Fruit fly (Drosophila melanogaster): ENCODE results near the gene fan.

The fan gene

dm6 chr3L:8093553-8093952, 15.4 kb upstream of the fan start:
- TF ChIP-seq Pif1B (GFP tag; optimal IDR thresholded peaks at IDR 0.05) (no peak), CG8301 (tag; optimal IDR thresholded peaks at IDR 0.05) (no peak), CG32121 (GFP tag; IDR thresholded peaks at IDR 0.05) (no peak), CG12605 (GFP tag; IDR thresholded peaks at IDR 0.05) (no peak), CG13204 (GFP tag; optimal IDR thresholded peaks at IDR 0.05) (no peak), CG10348 (GFP tag; IDR thresholded peaks at IDR 0.05) (no peak), D1 (tag; optimal IDR thresholded peaks at IDR 0.05) (no peak), rn (GFP tag; IDR thresholded peaks at IDR 0.05) (no peak), CG34367 (tag; optimal IDR thresholded peaks at IDR 0.05) (no peak), CG4496 (GFP tag; IDR thresholded peaks at IDR 0.05) (no peak), Ets98B (GFP tag; IDR thresholded peaks at IDR 0.05) (no peak), CG14655 (GFP tag; optimal IDR thresholded peaks at IDR 0.05) (no peak), fd96Ca (GFP tag; IDR thresholded peaks at IDR 0.05) (no peak), Pif1A (GFP tag; optimal IDR thresholded peaks at IDR 0.05) (no peak), CG9948 (tag; optimal IDR thresholded peaks at IDR 0.05) (no peak), EcR (GFP tag; optimal IDR thresholded peaks at IDR 0.05) (no peak), CG17806 (tag; optimal IDR thresholded peaks at IDR 0.05) (no peak), gl (tag; optimal IDR thresholded peaks at IDR 0.05) (no peak), Snoo (tag; optimal IDR thresholded peaks at IDR 0.05) (no peak)

- no peak for TF ChIP-seq gl (tag; optimal IDR thresholded peaks at IDR 0.05)
- TF ChIP-seq CG8159 (tag; optimal IDR thresholded peaks at IDR 0.05) = no peak
- TF ChIP-seq CG34367 (tag; optimal IDR thresholded peaks at IDR 0.05) = no peak
- TF ChIP-seq Ets98B (GFP tag; IDR thresholded peaks at IDR 0.05) = no peak
- no peak for TF ChIP-seq Pif1B (GFP tag; optimal IDR thresholded peaks at IDR 0.05)
- peak; percentile 5 for TF ChIP-seq CG8301 (tag; optimal IDR thresholded peaks at IDR 0.05)
- TF ChIP-seq Snoo (tag; optimal IDR thresholded peaks at IDR 0.05) = no peak
- TF ChIP-seq CG9948 (tag; optimal IDR thresholded peaks at IDR 0.05) = no peak
- no peak for TF ChIP-seq rn (GFP tag; IDR thresholded peaks at IDR 0.05)
- no peak for TF ChIP-seq Pif1A (GFP tag; optimal IDR thresholded peaks at IDR 0.05)
- TF ChIP-seq CG17806 (tag; optimal IDR thresholded peaks at IDR 0.05) = no peak
- 0 out of 3 replicates have a peak, but pooled peaks have one; percentile 19 for TF ChIP-seq CG4496 (GFP tag; IDR thresholded peaks at IDR 0.05)
Observed at dm6 chr3L:8094652-8095129, 14.2 kb upstream of the fan start.

- TF ChIP-seq CG8159 (tag; optimal IDR thresholded peaks at IDR 0.05) (peak; percentile 94), CG15710 (tag; optimal IDR thresholded peaks at IDR 0.05) (peak; percentile 94), rn (GFP tag; IDR thresholded peaks at IDR 0.05) (peak; percentile 87), fd96Ca (GFP tag; IDR thresholded peaks at IDR 0.05) (peak; percentile 92), EcR (GFP tag; optimal IDR thresholded peaks at IDR 0.05) (peak; percentile 15), CG14655 (GFP tag; optimal IDR thresholded peaks at IDR 0.05) (peak; percentile 93), CG10348 (GFP tag; IDR thresholded peaks at IDR 0.05) (peak; percentile 91), Ets98B (GFP tag; IDR thresholded peaks at IDR 0.05) (peak; percentile 94), CG8301 (tag; optimal IDR thresholded peaks at IDR 0.05) (peak; percentile 90), CG9948 (tag; optimal IDR thresholded peaks at IDR 0.05) (peak; percentile 89), Pif1B (GFP tag; optimal IDR thresholded peaks at IDR 0.05) (peak; percentile 84), CG4496 (GFP tag; IDR thresholded peaks at IDR 0.05) (peak; percentile 93; the same call in 2 of the 3 replicates), Pif1A (GFP tag; optimal IDR thresholded peaks at IDR 0.05) (peak; percentile 87), gl (tag; optimal IDR thresholded peaks at IDR 0.05) (peak; percentile 71), Snoo (tag; optimal IDR thresholded peaks at IDR 0.05) (peak; percentile 92), CG13204 (GFP tag; optimal IDR thresholded peaks at IDR 0.05) (peak; percentile 73), D1 (tag; optimal IDR thresholded peaks at IDR 0.05) (peak; percentile 81), CG32121 (GFP tag; IDR thresholded peaks at IDR 0.05) (peak; percentile 97), CG12605 (GFP tag; IDR thresholded peaks at IDR 0.05) (peak; percentile 84), CG34367 (tag; optimal IDR thresholded peaks at IDR 0.05) (peak; percentile 83), CG17806 (tag; optimal IDR thresholded peaks at IDR 0.05) (peak; percentile 80)
Observed at dm6 chr3L:8096106-8096558, 12.8 kb upstream of the fan start.

dm6 chr3L:8097101-8097500, 11.8 kb upstream of the fan start:
- TF ChIP-seq CG12605 (GFP tag; IDR thresholded peaks at IDR 0.05) (no peak), CG13204 (GFP tag; optimal IDR thresholded peaks at IDR 0.05) (no peak), CG34367 (tag; optimal IDR thresholded peaks at IDR 0.05) (no peak), Pif1A (GFP tag; optimal IDR thresholded peaks at IDR 0.05) (no peak), CG15710 (tag; optimal IDR thresholded peaks at IDR 0.05) (no peak), CG8301 (tag; optimal IDR thresholded peaks at IDR 0.05) (no peak), D1 (tag; optimal IDR thresholded peaks at IDR 0.05) (no peak), CG32121 (GFP tag; IDR thresholded peaks at IDR 0.05) (no peak), gl (tag; optimal IDR thresholded peaks at IDR 0.05) (no peak), CG8159 (tag; optimal IDR thresholded peaks at IDR 0.05) (no peak), CG9948 (tag; optimal IDR thresholded peaks at IDR 0.05) (no peak), Pif1B (GFP tag; optimal IDR thresholded peaks at IDR 0.05) (no peak)

- no peak for TF ChIP-seq Ets98B (GFP tag; IDR thresholded peaks at IDR 0.05)
- TF ChIP-seq fd96Ca (GFP tag; IDR thresholded peaks at IDR 0.05) = no peak
- TF ChIP-seq Pif1B (GFP tag; optimal IDR thresholded peaks at IDR 0.05) = no peak
- no peak for TF ChIP-seq CG8159 (tag; optimal IDR thresholded peaks at IDR 0.05)
- TF ChIP-seq CG34367 (tag; optimal IDR thresholded peaks at IDR 0.05) = no peak
- no peak for TF ChIP-seq CG17806 (tag; optimal IDR thresholded peaks at IDR 0.05)
- no peak for TF ChIP-seq CG9948 (tag; optimal IDR thresholded peaks at IDR 0.05)
- no peak for TF ChIP-seq EcR (GFP tag; optimal IDR thresholded peaks at IDR 0.05)
- no peak for TF ChIP-seq CG10348 (GFP tag; IDR thresholded peaks at IDR 0.05)
- no peak for TF ChIP-seq gl (tag; optimal IDR thresholded peaks at IDR 0.05)
- no peak for TF ChIP-seq D1 (tag; optimal IDR thresholded peaks at IDR 0.05)
Observed at dm6 chr3L:8108201-8108600, 731 bp upstream of the fan start.

dm6 chr3L:8110171-8110570, 1.2 kb downstream of the fan start, which contains the start of gene Nulp1:
Gene Nulp1, plus strand, starts transcription at chr3L:8110368.
- TF ChIP-seq CG14655 (GFP tag; optimal IDR thresholded peaks at IDR 0.05) (no peak), CG4496 (GFP tag; IDR thresholded peaks at IDR 0.05) (peak; percentile 74; the same call in 2 of the 3 replicates), rn (GFP tag; IDR thresholded peaks at IDR 0.05) (peak; percentile 44; the same call in 1 of the 2 replicates), CG9948 (tag; optimal IDR thresholded peaks at IDR 0.05) (no peak), Ets98B (GFP tag; IDR thresholded peaks at IDR 0.05) (peak; percentile 40), Snoo (tag; optimal IDR thresholded peaks at IDR 0.05) (peak; percentile 40), CG32121 (GFP tag; IDR thresholded peaks at IDR 0.05) (peak; percentile 20; the same call in 1 of the 2 replicates), CG12605 (GFP tag; IDR thresholded peaks at IDR 0.05) (no peak), CG13204 (GFP tag; optimal IDR thresholded peaks at IDR 0.05) (no peak)
